Fruit fly (Drosophila melanogaster): ENCODE data around the gene CG45012.

- TF ChIP-seq Sin3A (optimal IDR thresholded peaks at IDR 0.05) (no peak), h (optimal IDR thresholded peaks at IDR 0.05) (no peak)
Observed at dm6 chr2L:11792265-11792664, 42.1 kb upstream of the CG45012 start, which contains the start of gene Tsp33B.
